Worm (Caenorhabditis elegans) whole organism, L3 larva: ENCODE data around the gene R186.3.

Source experiments
- R02D3.7 ChIP-seq: fragments of 150-350 bp; optimal IDR thresholded peaks from 2 replicates; lab custom pipeline; 2014; ENCODE audit warnings: missing biosample characterization, missing genetic modification characterization
- ceh-28 ChIP-seq: fragments of 150-350 bp; optimal IDR thresholded peaks from 2 replicates; lab custom pipeline; 2014; ENCODE audit warnings: missing biosample characterization, missing genetic modification reagents, missing genetic modification characterization
- ceh-82 ChIP-seq: fragments of 150-350 bp; optimal IDR thresholded peaks from 2 replicates; lab custom pipeline; 2014; ENCODE audit warnings: missing biosample characterization, missing genetic modification characterization
- ceh-9 ChIP-seq: sonication (generic microtip); optimal IDR thresholded peaks from 2 replicates; lab custom pipeline; 2018; ENCODE audit warnings: missing biosample characterization, missing genetic modification characterization
- daf-12 ChIP-seq: fragments of 150-350 bp; optimal IDR thresholded peaks from 2 replicates; lab custom pipeline; 2014; ENCODE audit warnings: missing biosample characterization, missing genetic modification reagents, missing genetic modification characterization
- egl-27 ChIP-seq: sonication (generic microtip); optimal IDR thresholded peaks from 4 replicates; lab custom pipeline; 2017; ENCODE audit warnings: missing biosample characterization, missing genetic modification reagents, missing genetic modification characterization
- elt-1 ChIP-seq: fragments of 150-350 bp; optimal IDR thresholded peaks from 2 replicates; lab custom pipeline; 2014; ENCODE audit warnings: missing biosample characterization, missing genetic modification characterization
- elt-2 ChIP-seq: sonication (generic microtip); optimal IDR thresholded peaks from 2 replicates; lab custom pipeline; 2016; ENCODE audit warnings: missing genetic modification reagents, mild to moderate bottlenecking, missing genetic modification characterization, missing compliant biosample characterization
- elt-3 ChIP-seq, 3 experiments: fragments of 150-350 bp in 1 of 3; sonication (generic microtip) in 2 of 3; optimal IDR thresholded peaks; 2 replicates in 2 of 3; 4 replicates in 1 of 3; lab custom pipeline; 2014 to 2017; ENCODE audit warnings: missing biosample characterization in 3 of 3, missing genetic modification characterization in 3 of 3
- fkh-10 ChIP-seq: sonication (generic microtip); optimal IDR thresholded peaks from 2 replicates; lab custom pipeline; 2017; ENCODE audit warnings: missing biosample characterization, missing genetic modification reagents, missing genetic modification characterization
- fkh-2 ChIP-seq: fragments of 150-350 bp; optimal IDR thresholded peaks from 2 replicates; lab custom pipeline; 2014; ENCODE audit warnings: missing biosample characterization, missing genetic modification reagents, missing genetic modification characterization
- hmg-11 ChIP-seq: sonication (generic microtip); optimal IDR thresholded peaks from 2 replicates; lab custom pipeline; 2016; ENCODE audit warnings: missing genetic modification characterization, missing compliant biosample characterization
- jun-1 ChIP-seq: fragments of 150-350 bp; optimal IDR thresholded peaks from 2 replicates; lab custom pipeline; 2014; ENCODE audit warnings: missing biosample characterization, missing genetic modification reagents, missing genetic modification characterization
- lin-15B ChIP-seq: fragments of 150-350 bp; optimal IDR thresholded peaks from 2 replicates; lab custom pipeline; 2014; ENCODE audit warnings: missing biosample characterization, missing genetic modification characterization
- lin-39 ChIP-seq: fragments of 150-350 bp; optimal IDR thresholded peaks from 2 replicates; lab custom pipeline; 2018; ENCODE audit warnings: missing biosample characterization, missing genetic modification reagents, missing genetic modification characterization
- lsy-12 ChIP-seq: sonication (generic microtip); optimal IDR thresholded peaks from 2 replicates; lab custom pipeline; 2016; ENCODE audit warnings: mild to moderate bottlenecking, missing genetic modification characterization, missing compliant biosample characterization
- mml-1 ChIP-seq: fragments of 150-350 bp; sonication (generic microtip); optimal IDR thresholded peaks from 3 replicates; lab custom pipeline; 2014; ENCODE audit warnings: missing biosample characterization, missing genetic modification characterization
- nfya-1 ChIP-seq: sonication (generic microtip); optimal IDR thresholded peaks from 2 replicates; lab custom pipeline; 2017; ENCODE audit warnings: missing genetic modification characterization, mild to moderate bottlenecking, missing compliant biosample characterization, antibody characterized with exemption, moderate library complexity; ENCODE audit not compliant: insufficient read depth
- nhr-12 ChIP-seq: fragments of 150-350 bp; optimal IDR thresholded peaks from 2 replicates; lab custom pipeline; 2014; ENCODE audit warnings: missing biosample characterization, missing genetic modification characterization
- nhr-23 ChIP-seq: fragments of 150-350 bp; optimal IDR thresholded peaks from 2 replicates; lab custom pipeline; 2014; ENCODE audit warnings: missing biosample characterization, missing genetic modification reagents, missing genetic modification characterization
- nhr-237 ChIP-seq: fragments of 150-350 bp; optimal IDR thresholded peaks from 2 replicates; lab custom pipeline; 2014; ENCODE audit warnings: missing biosample characterization, missing genetic modification characterization
- nhr-25 ChIP-seq: sonication (generic microtip); optimal IDR thresholded peaks from 2 replicates; lab custom pipeline; 2017; ENCODE audit warnings: missing biosample characterization, missing genetic modification characterization
- nhr-43 ChIP-seq: sonication (generic microtip); optimal IDR thresholded peaks from 2 replicates; lab custom pipeline; 2016; ENCODE audit warnings: mild to moderate bottlenecking, missing genetic modification characterization, missing compliant biosample characterization; ENCODE audit not compliant: poor library complexity, severe bottlenecking
- nhr-76 ChIP-seq: fragments of 150-350 bp; sonication (generic microtip); optimal IDR thresholded peaks from 5 replicates; lab custom pipeline; 2014; ENCODE audit warnings: missing biosample characterization, missing genetic modification characterization
- nhr-77 ChIP-seq: fragments of 150-350 bp; optimal IDR thresholded peaks from 2 replicates; lab custom pipeline; 2014; ENCODE audit warnings: missing biosample characterization, missing genetic modification characterization
- pha-4 ChIP-seq: fragments of 150-350 bp; optimal IDR thresholded peaks from 2 replicates; lab custom pipeline; 2014; ENCODE audit warnings: missing biosample characterization, missing genetic modification reagents, missing genetic modification characterization
- pqm-1 ChIP-seq: fragments of 150-350 bp; optimal IDR thresholded peaks from 2 replicates; lab custom pipeline; 2017; ENCODE audit warnings: missing biosample characterization, missing genetic modification characterization, inconsistent platforms
- sea-2 ChIP-seq: fragments of 150-350 bp; sonication (generic microtip); optimal IDR thresholded peaks from 4 replicates; lab custom pipeline; 2014; ENCODE audit warnings: missing biosample characterization, missing genetic modification reagents, missing genetic modification characterization
- skn-1 ChIP-seq: fragments of 150-350 bp; optimal IDR thresholded peaks from 2 replicates; lab custom pipeline; 2014; ENCODE audit warnings: missing biosample characterization, missing genetic modification characterization
- snpc-4 ChIP-seq: fragments of 150-350 bp; optimal IDR thresholded peaks from 2 replicates; lab custom pipeline; 2014; ENCODE audit warnings: missing biosample characterization, missing genetic modification characterization
- tbx-2 ChIP-seq: sonication (generic microtip); optimal IDR thresholded peaks from 2 replicates; lab custom pipeline; 2016; ENCODE audit warnings: mild to moderate bottlenecking, missing genetic modification characterization, missing compliant biosample characterization
- unc-62 ChIP-seq: fragments of 150-350 bp; sonication (generic microtip); optimal IDR thresholded peaks from 4 replicates; lab custom pipeline; 2014; ENCODE audit warnings: missing biosample characterization, missing genetic modification reagents, missing genetic modification characterization
- ztf-4 ChIP-seq: fragments of 150-350 bp; optimal IDR thresholded peaks from 2 replicates; lab custom pipeline; 2014; ENCODE audit warnings: missing biosample characterization, missing genetic modification characterization

Gene R186.3

ce11 chrV:12970575-12971160, 3.7 kb upstream of the R186.3 start, which contains the start of gene pnn-1:
Gene pnn-1 (plus strand): TSS chrV:12971110.
- TF ChIP-seq lin-15B (tag; lab: Kevin White, UChicago): peak; percentile 35
- TF ChIP-seq skn-1 (tag; lab: Kevin White, UChicago): no peak
- TF ChIP-seq daf-12 (tag; lab: Kevin White, UChicago): no peak
- peak; percentile 59 for TF ChIP-seq pha-4 (tag; lab: Kevin White, UChicago)
- no peak for TF ChIP-seq elt-3 (tag; optimal IDR thresholded peaks at IDR 0.05; lab: Kevin White, UChicago)
- no peak for TF ChIP-seq elt-1
- peak; percentile 45 for TF ChIP-seq nfya-1 (tag; lab: Kevin White, UChicago)
- TF ChIP-seq nhr-12: no peak
- no peak for TF ChIP-seq lsy-12 (tag; lab: Kevin White, UChicago)
- TF ChIP-seq fkh-2 (tag; lab: Kevin White, UChicago): no peak
- TF ChIP-seq hmg-11 (tag; lab: Kevin White, UChicago): peak; percentile 48
- TF ChIP-seq ceh-82 (tag; lab: Kevin White, UChicago): no peak
- no peak for TF ChIP-seq nhr-23 (tag; lab: Kevin White, UChicago)
- TF ChIP-seq nhr-43 (tag; lab: Kevin White, UChicago): no peak
- no peak for TF ChIP-seq ceh-28 (tag; lab: Kevin White, UChicago)
- no peak for TF ChIP-seq fkh-10
- TF ChIP-seq nhr-77 (tag; lab: Kevin White, UChicago): no peak
- TF ChIP-seq egl-27 (tag; lab: Kevin White, UChicago): no peak

- TF ChIP-seq tbx-2 (tag; lab: Kevin White, UChicago) (no peak), nhr-25 (peak; percentile 67)
Measured at ce11 chrV:12968555-12968954, 1.5 kb upstream of the R186.3 start, which contains the start of gene lin-46. Gene lin-46 (plus strand): TSS chrV:12968855.

ce11 chrV:12967925-12968327, 916 bp upstream of the R186.3 start, which contains the start of gene R186.8:
Gene R186.8 (minus strand): TSS chrV:12967982.
- TF ChIP-seq nhr-43 (tag; lab: Kevin White, UChicago) (peak; percentile 19), pha-4 (tag; lab: Kevin White, UChicago) (peak; percentile 40), hmg-11 (tag; lab: Kevin White, UChicago) (peak; percentile 68), tbx-2 (tag; lab: Kevin White, UChicago) (peak; percentile 5), lsy-12 (tag; lab: Kevin White, UChicago) (peak; percentile 58), elt-2 (tag; lab: Kevin White, UChicago) (peak; percentile 65), nfya-1 (tag; lab: Kevin White, UChicago) (peak; percentile 66), nhr-25 (peak; percentile 23), pqm-1 (tag; lab: Kevin White, UChicago) (peak; percentile 2), lin-15B (tag; lab: Kevin White, UChicago) (peak; percentile 75), snpc-4 (tag; lab: Kevin White, UChicago) (peak; percentile 24)

ce11 chrV:12964076-12964475, 2.9 kb downstream of the R186.3 start, which contains the start of gene srd-35:
Gene srd-35 (plus strand): TSS chrV:12964376.
- TF ChIP-seq jun-1: no peak
- TF ChIP-seq unc-62: no peak
- no peak for TF ChIP-seq nhr-43 (tag; lab: Kevin White, UChicago)
- no peak for TF ChIP-seq nhr-76 (tag; lab: Kevin White, UChicago)
- TF ChIP-seq hmg-11 (tag; lab: Kevin White, UChicago): no peak
- TF ChIP-seq R02D3.7 (tag; lab: Kevin White, UChicago): no peak
- TF ChIP-seq lin-15B (tag; lab: Kevin White, UChicago): no peak
- TF ChIP-seq nhr-237 (tag; lab: Kevin White, UChicago): no peak
- TF ChIP-seq sea-2 (GFP tag; lab: Kevin White, UChicago): no peak
- no peak for TF ChIP-seq nhr-77 (tag; lab: Kevin White, UChicago)
- TF ChIP-seq ztf-4 (tag; lab: Kevin White, UChicago): no peak
- no peak for TF ChIP-seq ceh-28 (tag; lab: Kevin White, UChicago)
- TF ChIP-seq mml-1 (tag; lab: Kevin White, UChicago): no peak
- no peak for TF ChIP-seq nhr-23 (tag; lab: Kevin White, UChicago)
- TF ChIP-seq lin-39: no peak
- no peak for TF ChIP-seq daf-12 (tag; lab: Kevin White, UChicago)
- TF ChIP-seq ceh-9 (tag; lab: Kevin White, UChicago): no peak
- no peak for TF ChIP-seq pha-4 (tag; lab: Kevin White, UChicago)
